Fruit fly (Drosophila melanogaster): Measurements from ENCODE around the gene Vajk3.
A peak's percentile ranks its signal among the peaks of the same experiment; 100 is the strongest.

Vajk3 gene

DNA sequence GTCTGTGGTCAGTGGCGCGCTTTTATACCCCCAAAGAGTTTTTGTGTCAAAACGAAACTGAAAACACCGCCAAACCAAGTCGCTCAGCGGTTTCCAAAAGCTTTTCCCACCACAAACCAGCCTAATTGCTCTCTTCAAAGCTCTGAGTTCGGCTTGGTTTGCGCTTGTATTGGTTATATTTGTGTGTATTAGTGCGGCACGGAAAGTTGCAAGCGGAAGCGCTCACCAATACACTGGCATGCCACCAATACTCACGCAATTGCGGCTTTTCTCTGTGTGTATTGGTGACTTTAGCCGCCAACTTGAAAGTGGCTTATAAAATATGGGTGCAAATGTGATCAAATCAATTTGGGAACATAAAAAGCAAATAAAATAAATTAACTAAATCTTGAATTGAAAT lies at the start of gene Vajk3:
Vajk3 (minus strand) TSS at position 1 of the 400 bp plus-strand sequence.
- TF ChIP-seq noc (tag; optimal IDR thresholded peaks at IDR 0.05) = no peak

DNA sequence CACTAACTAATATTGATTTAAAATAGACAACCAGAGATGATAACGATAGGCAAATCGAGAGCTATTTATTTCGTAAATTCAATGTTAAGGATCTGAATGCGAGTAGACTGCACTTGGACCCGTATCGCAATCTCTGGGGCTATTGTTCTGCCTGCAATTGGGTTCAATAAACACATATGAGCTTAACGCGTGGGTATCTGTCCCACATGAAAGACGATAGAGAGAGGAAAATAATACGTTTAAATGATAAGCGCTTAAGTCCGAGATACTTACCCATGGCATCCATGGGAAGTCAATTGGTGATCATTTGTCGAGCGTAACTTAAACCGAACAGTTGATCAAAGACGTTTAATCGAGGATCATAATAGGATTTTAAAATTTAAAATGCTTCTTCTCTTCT lies 32.5 kb upstream of the Vajk3 start, which contains the start of gene NimC2:
NimC2 (plus strand) TSS at position 301 of the 400 bp plus-strand sequence.
- no peak for TF ChIP-seq noc (tag; optimal IDR thresholded peaks at IDR 0.05)

dm6 chr2L:13977073-13977472 lies 29.8 kb upstream of the Vajk3 start, which contains the start of gene Cyp28a5:
Gene Cyp28a5, plus strand, starts transcription at chr2L:13977302.
- peak; percentile 28 for TF ChIP-seq noc (tag; optimal IDR thresholded peaks at IDR 0.05)

dm6 chr2L:13976669-13977068 lies 29.4 kb upstream of the Vajk3 start, which contains the start of gene NimC1:
Gene NimC1, minus strand, starts transcription at chr2L:13976769.
- TF ChIP-seq noc (tag; optimal IDR thresholded peaks at IDR 0.05) = no peak

dm6 chr2L:13972847-13973246 lies 25.6 kb upstream of the Vajk3 start, which contains the start of gene He:
Gene He, minus strand, starts transcription at chr2L:13972947.
- no peak for TF ChIP-seq noc (tag; optimal IDR thresholded peaks at IDR 0.05)

dm6 chr2L:13969876-13970275 lies 22.6 kb upstream of the Vajk3 start, which contains the start of the genes NimB4 and NimB5:
Gene NimB4, minus strand, starts transcription at chr2L:13969976.
Gene NimB5, plus strand, starts transcription at chr2L:13970177.
- TF ChIP-seq noc (tag; optimal IDR thresholded peaks at IDR 0.05) = no peak

- no peak for TF ChIP-seq noc (tag; optimal IDR thresholded peaks at IDR 0.05)
Observed at dm6 chr2L:13967846-13968350, 20.6 kb upstream of the Vajk3 start, which contains the start of gene NimB3. Gene NimB3, minus strand, starts transcription at chr2L:13967985.

dm6 chr2L:13966732-13967316 lies 19.5 kb upstream of the Vajk3 start, which contains the start of gene NimB2:
Gene NimB2, minus strand, starts transcription at chr2L:13967018.
- TF ChIP-seq noc (tag; optimal IDR thresholded peaks at IDR 0.05) = peak; percentile 4

- no peak for TF ChIP-seq noc (tag; optimal IDR thresholded peaks at IDR 0.05)
Observed at dm6 chr2L:13963467-13964122, 16.3 kb upstream of the Vajk3 start, which contains the start of gene NimB1. Gene NimB1, plus strand, starts transcription at chr2L:13963507.

- no peak for TF ChIP-seq noc (tag; optimal IDR thresholded peaks at IDR 0.05)
Observed at dm6 chr2L:13960399-13960798, 13.1 kb upstream of the Vajk3 start.

DNA sequence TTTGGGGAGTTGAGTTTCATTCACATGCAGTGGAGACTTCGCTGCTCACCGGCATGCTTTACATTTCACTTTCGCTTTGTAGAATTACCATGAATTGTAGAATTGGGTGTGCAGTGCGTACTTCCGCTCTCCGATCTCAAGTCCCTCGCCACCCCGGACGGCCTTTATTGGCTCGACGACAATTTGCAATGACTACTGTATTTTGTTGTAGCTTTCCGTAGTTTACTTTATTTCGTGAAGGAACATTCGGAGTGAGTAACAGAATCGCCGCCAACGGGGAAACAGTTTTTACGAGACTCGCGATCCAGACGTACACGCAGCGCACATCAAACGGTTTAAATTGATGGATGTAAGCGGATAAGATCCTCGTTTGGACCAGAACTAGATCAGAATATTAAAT lies 10.0 kb upstream of the Vajk3 start, which contains the start of gene NimA:
NimA (plus strand) TSS at position 301 of the 400 bp plus-strand sequence.
- no peak for TF ChIP-seq noc (tag; optimal IDR thresholded peaks at IDR 0.05)

DNA sequence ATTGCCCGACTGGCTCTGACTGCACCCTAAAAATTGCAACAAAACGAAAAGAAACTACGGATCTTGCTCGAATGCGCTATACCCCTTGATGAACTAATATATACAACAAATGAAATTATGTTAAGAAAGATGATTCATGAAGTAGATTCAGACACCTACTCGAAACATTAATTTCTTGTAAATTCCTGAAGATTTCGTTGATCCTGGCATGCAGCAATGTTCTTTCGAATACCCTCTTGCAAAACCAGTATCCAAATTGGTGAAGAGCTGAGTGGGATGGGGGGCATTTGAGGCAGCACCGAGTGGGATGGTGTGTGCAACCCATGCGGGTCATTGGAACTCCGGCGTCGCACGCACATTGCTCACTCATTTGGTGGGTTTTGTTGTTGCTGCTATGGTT lies 8.5 kb upstream of the Vajk3 start:
- no peak for TF ChIP-seq noc (tag; optimal IDR thresholded peaks at IDR 0.05)

DNA sequence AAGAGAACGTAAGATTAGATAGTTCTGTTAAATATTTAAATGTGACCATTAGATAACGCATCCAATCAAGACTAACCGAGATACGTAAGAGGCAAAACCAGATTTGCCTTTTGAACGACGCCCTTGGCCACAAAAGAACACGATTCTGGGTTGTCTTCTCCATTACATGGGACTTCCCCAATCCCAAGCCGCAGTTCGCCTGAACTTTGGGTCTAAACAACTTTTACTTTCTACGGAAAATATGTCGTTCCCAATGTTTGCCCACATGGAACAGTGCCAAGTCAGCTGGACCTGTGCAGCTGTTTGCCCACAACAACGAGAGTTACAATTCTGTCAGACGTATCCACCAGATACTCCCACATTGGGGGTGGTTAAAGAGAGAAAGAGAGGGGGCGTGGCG lies 2.5 kb upstream of the Vajk3 start:
- no peak for TF ChIP-seq noc (tag; optimal IDR thresholded peaks at IDR 0.05)

DNA sequence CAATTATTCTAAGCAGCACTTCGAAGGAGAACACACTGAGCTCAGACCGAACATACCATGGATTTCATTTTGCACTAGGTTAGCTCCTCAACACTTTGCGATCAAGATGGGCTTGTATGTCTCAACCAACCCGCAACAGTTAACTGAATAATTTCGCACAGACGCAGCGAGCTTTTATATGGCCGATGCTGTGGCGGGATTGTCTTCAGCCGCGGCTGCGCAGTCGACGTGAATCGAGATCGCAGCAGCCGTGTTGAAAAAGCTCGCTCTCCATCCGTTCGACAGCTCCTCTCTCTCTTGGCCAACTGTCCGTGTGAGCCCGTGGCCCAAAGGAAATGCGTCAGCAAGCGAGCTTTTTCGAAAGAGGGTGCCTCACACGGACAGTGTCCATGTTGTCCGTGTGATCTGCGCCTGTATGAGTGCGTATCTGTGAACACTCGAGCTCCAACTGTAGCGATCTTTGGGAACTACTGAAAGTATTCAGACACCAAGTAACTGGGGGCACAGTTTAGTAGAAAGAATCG lies 12.7 kb downstream of the Vajk3 start, which contains the start of gene Vajk2:
Vajk2 (minus strand) TSS at position 151 of the 524 bp plus-strand sequence.
- no peak for TF ChIP-seq noc (tag; optimal IDR thresholded peaks at IDR 0.05)

- no peak for TF ChIP-seq noc (tag; optimal IDR thresholded peaks at IDR 0.05)
Observed at dm6 chr2L:13931318-13931717, 16.0 kb downstream of the Vajk3 start, which contains the start of gene CG42711. Gene CG42711, minus strand, starts transcription at chr2L:13931362.

- TF ChIP-seq noc (tag; optimal IDR thresholded peaks at IDR 0.05) = no peak
Observed at dm6 chr2L:13928461-13928860, 18.8 kb downstream of the Vajk3 start.
